Worm (Caenorhabditis elegans) whole organism, L3 larva: ENCODE data around the gene phf-34.

Experiments used
- ZK546.5 ChIP-seq: sonication (generic microtip); optimal IDR thresholded peaks from 2 replicates; lab custom pipeline; 2017; ENCODE audit warnings: missing biosample characterization, missing genetic modification characterization
- ama-1 ChIP-seq: fragments of 150-350 bp; optimal IDR thresholded peaks from 2 replicates; lab custom pipeline; 2018
- ceh-28 ChIP-seq: fragments of 150-350 bp; optimal IDR thresholded peaks from 2 replicates; lab custom pipeline; 2014; ENCODE audit warnings: missing biosample characterization, missing genetic modification reagents, missing genetic modification characterization
- ceh-82 ChIP-seq: fragments of 150-350 bp; optimal IDR thresholded peaks from 2 replicates; lab custom pipeline; 2014; ENCODE audit warnings: missing biosample characterization, missing genetic modification characterization
- ceh-9 ChIP-seq: sonication (generic microtip); optimal IDR thresholded peaks from 2 replicates; lab custom pipeline; 2018; ENCODE audit warnings: missing biosample characterization, missing genetic modification characterization
- egl-27 ChIP-seq: sonication (generic microtip); optimal IDR thresholded peaks from 4 replicates; lab custom pipeline; 2017; ENCODE audit warnings: missing biosample characterization, missing genetic modification reagents, missing genetic modification characterization
- elt-1 ChIP-seq: fragments of 150-350 bp; optimal IDR thresholded peaks from 2 replicates; lab custom pipeline; 2014; ENCODE audit warnings: missing biosample characterization, missing genetic modification characterization
- elt-2 ChIP-seq: sonication (generic microtip); optimal IDR thresholded peaks from 2 replicates; lab custom pipeline; 2016; ENCODE audit warnings: missing genetic modification reagents, mild to moderate bottlenecking, missing genetic modification characterization, missing compliant biosample characterization
- elt-3 ChIP-seq, 3 experiments: fragments of 150-350 bp in 1 of 3; sonication (generic microtip) in 2 of 3; optimal IDR thresholded peaks; 2 replicates in 2 of 3; 4 replicates in 1 of 3; lab custom pipeline; 2014 to 2017; ENCODE audit warnings: missing biosample characterization in 3 of 3, missing genetic modification characterization in 3 of 3
- eor-1 ChIP-seq, 2 experiments: fragments of 150-350 bp; optimal IDR thresholded peaks; 2 replicates each; lab custom pipeline; 2014 to 2018; ENCODE audit warnings: missing biosample characterization in 2 of 2, missing genetic modification characterization in 2 of 2
- fkh-2 ChIP-seq: fragments of 150-350 bp; optimal IDR thresholded peaks from 2 replicates; lab custom pipeline; 2014; ENCODE audit warnings: missing biosample characterization, missing genetic modification reagents, missing genetic modification characterization
- fos-1 ChIP-seq: fragments of 150-350 bp; optimal IDR thresholded peaks from 2 replicates; lab custom pipeline; 2014; ENCODE audit warnings: missing biosample characterization, missing genetic modification characterization
- jun-1 ChIP-seq: fragments of 150-350 bp; optimal IDR thresholded peaks from 2 replicates; lab custom pipeline; 2014; ENCODE audit warnings: missing biosample characterization, missing genetic modification reagents, missing genetic modification characterization
- lin-15B ChIP-seq: fragments of 150-350 bp; optimal IDR thresholded peaks from 2 replicates; lab custom pipeline; 2014; ENCODE audit warnings: missing biosample characterization, missing genetic modification characterization
- lin-39 ChIP-seq: fragments of 150-350 bp; optimal IDR thresholded peaks from 2 replicates; lab custom pipeline; 2018; ENCODE audit warnings: missing biosample characterization, missing genetic modification reagents, missing genetic modification characterization
- mdl-1 ChIP-seq: fragments of 150-350 bp; optimal IDR thresholded peaks from 2 replicates; lab custom pipeline; 2014; ENCODE audit warnings: missing biosample characterization, missing genetic modification characterization
- mml-1 ChIP-seq: fragments of 150-350 bp; sonication (generic microtip); optimal IDR thresholded peaks from 3 replicates; lab custom pipeline; 2014; ENCODE audit warnings: missing biosample characterization, missing genetic modification characterization
- nhr-11 ChIP-seq: fragments of 150-350 bp; optimal IDR thresholded peaks from 2 replicates; lab custom pipeline; 2014; ENCODE audit warnings: missing biosample characterization, missing genetic modification characterization
- nhr-12 ChIP-seq: fragments of 150-350 bp; optimal IDR thresholded peaks from 2 replicates; lab custom pipeline; 2014; ENCODE audit warnings: missing biosample characterization, missing genetic modification characterization
- nhr-23 ChIP-seq: fragments of 150-350 bp; optimal IDR thresholded peaks from 2 replicates; lab custom pipeline; 2014; ENCODE audit warnings: missing biosample characterization, missing genetic modification reagents, missing genetic modification characterization
- nhr-237 ChIP-seq: fragments of 150-350 bp; optimal IDR thresholded peaks from 2 replicates; lab custom pipeline; 2014; ENCODE audit warnings: missing biosample characterization, missing genetic modification characterization
- nhr-25 ChIP-seq: sonication (generic microtip); optimal IDR thresholded peaks from 2 replicates; lab custom pipeline; 2017; ENCODE audit warnings: missing biosample characterization, missing genetic modification characterization
- nhr-43 ChIP-seq: sonication (generic microtip); optimal IDR thresholded peaks from 2 replicates; lab custom pipeline; 2016; ENCODE audit warnings: mild to moderate bottlenecking, missing genetic modification characterization, missing compliant biosample characterization; ENCODE audit not compliant: poor library complexity, severe bottlenecking
- nhr-67 ChIP-seq: fragments of 150-350 bp; optimal IDR thresholded peaks from 2 replicates; lab custom pipeline; 2014; ENCODE audit warnings: missing biosample characterization, missing genetic modification characterization
- nhr-76 ChIP-seq: fragments of 150-350 bp; sonication (generic microtip); optimal IDR thresholded peaks from 5 replicates; lab custom pipeline; 2014; ENCODE audit warnings: missing biosample characterization, missing genetic modification characterization
- nhr-77 ChIP-seq: fragments of 150-350 bp; optimal IDR thresholded peaks from 2 replicates; lab custom pipeline; 2014; ENCODE audit warnings: missing biosample characterization, missing genetic modification characterization
- pha-4 ChIP-seq: fragments of 150-350 bp; optimal IDR thresholded peaks from 2 replicates; lab custom pipeline; 2014; ENCODE audit warnings: missing biosample characterization, missing genetic modification reagents, missing genetic modification characterization
- pqm-1 ChIP-seq: fragments of 150-350 bp; optimal IDR thresholded peaks from 2 replicates; lab custom pipeline; 2017; ENCODE audit warnings: missing biosample characterization, missing genetic modification characterization, inconsistent platforms
- skn-1 ChIP-seq: fragments of 150-350 bp; optimal IDR thresholded peaks from 2 replicates; lab custom pipeline; 2014; ENCODE audit warnings: missing biosample characterization, missing genetic modification characterization
- snpc-4 ChIP-seq: fragments of 150-350 bp; optimal IDR thresholded peaks from 2 replicates; lab custom pipeline; 2014; ENCODE audit warnings: missing biosample characterization, missing genetic modification characterization
- tbx-2 ChIP-seq: sonication (generic microtip); optimal IDR thresholded peaks from 2 replicates; lab custom pipeline; 2016; ENCODE audit warnings: mild to moderate bottlenecking, missing genetic modification characterization, missing compliant biosample characterization
- unc-39 ChIP-seq: sonication (generic microtip); optimal IDR thresholded peaks from 4 replicates; lab custom pipeline; 2017; ENCODE audit warnings: missing biosample characterization, missing genetic modification characterization
- unc-62 ChIP-seq: fragments of 150-350 bp; sonication (generic microtip); optimal IDR thresholded peaks from 4 replicates; lab custom pipeline; 2014; ENCODE audit warnings: missing biosample characterization, missing genetic modification reagents, missing genetic modification characterization
- zag-1 ChIP-seq: fragments of 150-350 bp; optimal IDR thresholded peaks from 2 replicates; lab custom pipeline; 2014; ENCODE audit warnings: missing biosample characterization, missing genetic modification characterization
- ztf-11 ChIP-seq: fragments of 150-350 bp; optimal IDR thresholded peaks from 2 replicates; lab custom pipeline; 2014; ENCODE audit warnings: missing biosample characterization, missing genetic modification characterization
- ztf-4 ChIP-seq: fragments of 150-350 bp; optimal IDR thresholded peaks from 2 replicates; lab custom pipeline; 2014; ENCODE audit warnings: missing biosample characterization, missing genetic modification characterization

phf-34 gene

DNA sequence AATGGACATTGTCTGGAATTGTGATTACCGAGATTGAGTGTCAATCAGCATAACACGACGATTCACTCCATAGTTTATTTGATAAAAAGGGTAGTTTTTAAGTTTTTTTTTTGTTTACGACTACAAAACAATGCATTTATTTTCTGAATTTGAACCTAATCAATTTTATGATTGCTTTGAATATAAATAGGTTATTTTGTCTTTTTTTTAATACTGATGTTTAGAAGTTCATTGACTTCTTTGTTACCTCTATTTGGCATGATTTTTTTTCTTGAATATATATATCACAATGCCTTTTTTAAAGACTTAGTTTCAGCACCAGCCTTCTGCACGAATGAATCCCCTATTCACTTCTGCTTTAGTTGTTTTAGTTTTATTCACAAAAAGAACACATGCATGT, 29.8 kb downstream of the phf-34 start, which contains the start of gene R07B1.13:
Gene R07B1.13 (plus strand): TSS at position 301 of the 400 bp plus-strand sequence.
- TF ChIP-seq nhr-25 (tag; lab: Kevin White, UChicago) (no peak), elt-1 (tag; lab: Kevin White, UChicago) (no peak), ama-1 (lab: Kevin White, UChicago) (no peak), nhr-43 (tag; lab: Kevin White, UChicago) (no peak), lin-15B (tag; lab: Kevin White, UChicago) (no peak), mml-1 (tag; lab: Kevin White, UChicago) (no peak), nhr-23 (tag; lab: Kevin White, UChicago) (no peak), nhr-11 (no peak), eor-1 (tag; optimal IDR thresholded peaks at IDR 0.05; lab: Kevin White, UChicago) (no peak), nhr-12 (tag; lab: Kevin White, UChicago) (no peak), elt-3 (tag; optimal IDR thresholded peaks at IDR 0.05; lab: Kevin White, UChicago) (no peak), nhr-77 (tag; lab: Kevin White, UChicago) (no peak), fos-1 (no peak), ZK546.5 (tag; lab: Kevin White, UChicago) (no peak), ztf-4 (tag; lab: Kevin White, UChicago) (no peak), mdl-1 (tag; lab: Kevin White, UChicago) (no peak), jun-1 (tag; lab: Kevin White, UChicago) (no peak), unc-39 (no peak), ceh-9 (tag; lab: Kevin White, UChicago) (no peak)

DNA sequence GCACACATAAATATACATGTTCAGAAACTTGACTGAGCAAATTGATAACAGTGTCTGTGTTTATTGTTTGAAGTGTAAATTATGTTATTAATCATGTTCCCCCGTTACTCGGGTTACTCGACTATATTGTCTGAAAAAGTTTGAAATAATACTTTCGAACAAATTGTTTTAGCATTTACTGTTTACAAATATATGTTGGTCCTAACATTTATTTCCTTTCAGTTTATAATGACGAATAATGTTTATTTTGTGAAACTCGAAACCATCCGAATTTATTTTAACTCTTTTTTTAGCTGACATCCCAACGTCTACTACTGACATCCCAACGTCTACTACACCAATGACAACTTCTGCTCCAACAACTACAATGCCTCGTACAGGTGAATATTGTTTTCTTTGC, 30.5 kb downstream of the phf-34 start, which contains the start of gene R07B1.7:
Gene R07B1.7 (plus strand): TSS at position 301 of the 400 bp plus-strand sequence.
- TF ChIP-seq ztf-4 (tag; lab: Kevin White, UChicago) = no peak
- no peak for TF ChIP-seq skn-1 (tag; lab: Kevin White, UChicago)
- TF ChIP-seq unc-62 (GFP tag; lab: Kevin White, UChicago) = no peak
- no peak for TF ChIP-seq nhr-67 (tag; lab: Kevin White, UChicago)
- no peak for TF ChIP-seq snpc-4
- no peak for TF ChIP-seq ZK546.5 (tag; lab: Kevin White, UChicago)
- TF ChIP-seq nhr-237 (tag; lab: Kevin White, UChicago) = no peak
- TF ChIP-seq nhr-11 = no peak
- TF ChIP-seq ceh-28 (tag; lab: Kevin White, UChicago) = no peak
- no peak for TF ChIP-seq elt-1 (tag; lab: Kevin White, UChicago)
- TF ChIP-seq nhr-76 (tag; lab: Kevin White, UChicago) = no peak
- no peak for TF ChIP-seq lin-39 (tag; lab: Kevin White, UChicago)
- no peak for TF ChIP-seq ceh-9 (tag; lab: Kevin White, UChicago)
- TF ChIP-seq pha-4 (tag; lab: Kevin White, UChicago) = no peak
- TF ChIP-seq, all 47 proteins: peak for 0

DNA sequence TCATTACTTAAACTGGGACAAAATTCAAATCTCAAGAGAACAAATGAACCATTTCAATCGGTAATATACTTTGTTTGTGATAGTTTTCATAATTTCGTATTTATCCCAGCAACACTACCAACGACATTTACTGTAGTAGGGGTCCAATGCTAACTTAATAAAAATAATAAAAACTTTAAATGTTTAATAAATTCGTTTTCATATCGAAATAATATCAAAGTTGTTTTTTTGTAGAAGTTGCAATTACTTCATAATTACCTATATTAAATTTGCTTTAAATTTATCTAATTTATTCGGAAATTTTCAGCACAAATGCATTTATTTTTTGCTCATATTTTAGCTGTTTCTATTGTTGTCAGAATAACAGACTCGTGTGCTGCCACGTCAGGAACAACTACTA, 32.9 kb downstream of the phf-34 start, which contains the start of gene R07B1.6:
Gene R07B1.6 (plus strand): TSS at position 301 of the 400 bp plus-strand sequence.
- TF ChIP-seq nhr-76 (tag; lab: Kevin White, UChicago) (no peak), ceh-28 (tag; lab: Kevin White, UChicago) (no peak), ama-1 (lab: Kevin White, UChicago) (no peak), lin-15B (tag; lab: Kevin White, UChicago) (no peak), ceh-9 (tag; lab: Kevin White, UChicago) (no peak), nhr-11 (no peak), ztf-11 (tag; lab: Kevin White, UChicago) (no peak), nhr-23 (tag; lab: Kevin White, UChicago) (no peak), ztf-4 (tag; lab: Kevin White, UChicago) (no peak), nhr-43 (tag; lab: Kevin White, UChicago) (no peak), nhr-77 (tag; lab: Kevin White, UChicago) (no peak), unc-39 (no peak), elt-1 (tag; lab: Kevin White, UChicago) (no peak), unc-62 (GFP tag; lab: Kevin White, UChicago) (no peak), nhr-12 (tag; lab: Kevin White, UChicago) (no peak), ceh-82 (tag; lab: Kevin White, UChicago) (no peak), nhr-67 (tag; lab: Kevin White, UChicago) (no peak), nhr-237 (tag; lab: Kevin White, UChicago) (no peak), fkh-2 (tag; lab: Kevin White, UChicago) (no peak), tbx-2 (tag; lab: Kevin White, UChicago) (no peak)

DNA sequence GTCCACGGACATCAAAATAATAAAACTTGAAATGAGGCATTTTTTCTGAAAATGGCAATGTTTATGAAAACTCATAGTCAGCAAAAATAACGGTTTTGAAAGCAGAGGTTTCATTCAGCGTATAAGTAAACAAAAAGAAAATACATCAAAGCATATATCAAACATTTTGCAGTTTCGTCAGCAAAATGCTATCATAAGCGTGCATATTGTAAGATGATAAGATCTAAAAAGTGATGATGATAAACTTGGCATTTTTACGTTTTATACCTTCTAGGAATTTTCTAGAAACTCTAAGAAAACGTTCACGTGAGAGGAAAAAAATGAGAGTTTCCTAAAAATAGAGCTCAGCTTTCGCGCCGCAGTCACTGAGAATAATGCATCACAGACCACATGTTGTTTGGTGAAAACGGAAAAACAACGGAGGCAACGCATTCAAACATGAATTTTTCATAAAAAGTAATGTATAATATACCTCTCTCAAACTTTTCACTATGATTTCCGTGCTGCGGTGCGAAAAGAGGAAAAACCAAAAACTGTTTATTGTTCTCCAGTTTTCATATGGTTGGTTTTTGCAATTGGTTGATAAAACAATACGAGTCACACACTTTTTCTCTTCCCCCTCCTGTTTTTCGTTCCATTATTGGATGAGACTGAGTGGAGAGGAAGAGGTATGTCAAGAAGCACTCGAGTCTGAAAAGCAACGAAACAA, 36.2 kb downstream of the phf-34 start, which contains the start of the genes gst-36 and R07B1.5:
Gene gst-36 (minus strand): TSS at position 45 of the 709 bp plus-strand sequence.
Gene R07B1.5 (plus strand): TSS at position 665 of the 709 bp plus-strand sequence.
- TF ChIP-seq ztf-11 (tag; lab: Kevin White, UChicago) (no peak), pha-4 (tag; lab: Kevin White, UChicago) (peak; percentile 47), pqm-1 (tag; lab: Kevin White, UChicago) (peak; percentile 47), elt-2 (tag; lab: Kevin White, UChicago) (peak; percentile 80), fos-1 (peak; percentile 0), egl-27 (tag; lab: Kevin White, UChicago) (no peak), mml-1 (tag; lab: Kevin White, UChicago) (no peak), zag-1 (tag; lab: Kevin White, UChicago) (no peak), ceh-82 (tag; lab: Kevin White, UChicago) (no peak), eor-1 (tag; optimal IDR thresholded peaks at IDR 0.05; lab: Kevin White, UChicago) (no peak), lin-39 (tag; lab: Kevin White, UChicago) (no peak)
